Fruit fly (Drosophila melanogaster): Measurements from ENCODE around the gene IKKbeta.

DNA sequence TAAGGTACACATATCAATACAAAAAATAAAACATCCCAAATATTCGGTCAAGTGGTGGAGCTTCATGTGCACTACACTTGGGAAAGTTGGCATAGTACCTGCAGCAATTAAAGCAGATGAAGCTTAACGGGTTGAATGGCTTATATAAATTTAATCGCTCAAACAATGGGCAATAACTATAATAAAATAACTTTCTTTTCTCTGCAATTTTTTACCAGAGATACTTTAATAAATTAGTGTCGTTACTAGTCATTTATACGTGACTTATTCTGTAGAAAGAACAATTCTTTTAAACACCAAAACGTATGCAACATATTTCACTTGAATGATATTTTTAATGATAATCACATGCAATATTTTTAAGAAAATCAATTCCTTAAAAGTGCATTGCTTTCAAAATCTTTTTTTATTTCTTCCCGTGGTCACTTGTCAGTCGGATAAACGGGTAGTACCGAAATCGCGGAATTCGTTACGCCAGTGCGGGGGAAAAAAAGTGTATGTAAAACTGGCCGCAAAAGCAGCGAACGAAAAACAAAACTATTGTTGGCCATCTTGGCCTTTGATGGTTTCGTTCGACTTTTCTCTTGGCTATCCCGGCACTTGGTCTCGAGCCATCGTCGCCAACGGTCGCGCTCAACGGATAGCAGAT, 6.2 kb downstream of the IKKbeta start, which contains the start of gene Jhbp4:
- TF ChIP-seq EcR (GFP tag; optimal IDR thresholded peaks at IDR 0.05) (no peak), psq (optimal IDR thresholded peaks at IDR 0.05) (no peak), pan (optimal IDR thresholded peaks at IDR 0.05) (no peak), Dll (optimal IDR thresholded peaks at IDR 0.05) (no peak), CG8478 (optimal IDR thresholded peaks at IDR 0.05) (no peak), usp (GFP tag; optimal IDR thresholded peaks at IDR 0.05) (no peak)
